Fruit fly (Drosophila melanogaster) whole organism, embryonic: ENCODE measurements around the gene CG17698.

Experiments used
- CG1024 ChIP-seq: fragments of 200-800 bp; sonication (Bioruptor generic); IDR thresholded peaks from 2 replicates; pipeline ENCODE4 v1.3.6; 2022; ENCODE audit warnings: missing biosample characterization, missing genetic modification characterization
- CG10431 ChIP-seq: fragments of 200-800 bp; sonication (Bioruptor generic); optimal IDR thresholded peaks from 3 replicates; lab custom pipeline; 2018; ENCODE audit warnings: missing biosample characterization, mild to moderate bottlenecking, missing genetic modification characterization
- CG11696 ChIP-seq: fragments of 200-800 bp; sonication (Bioruptor generic); IDR thresholded peaks from 2 replicates; pipeline ENCODE4 v1.3.6; 2022; ENCODE audit warnings: missing biosample characterization, missing genetic modification characterization
- CG13296 ChIP-seq: fragments of 200-800 bp; sonication (Bioruptor generic); optimal IDR thresholded peaks from 3 replicates; lab custom pipeline; 2018; ENCODE audit warnings: missing biosample characterization, mild to moderate bottlenecking, missing genetic modification characterization
- CG13624 ChIP-seq: fragments of 200-800 bp; sonication (Bioruptor generic); optimal IDR thresholded peaks from 2 replicates; lab custom pipeline; 2016; ENCODE audit warnings: missing biosample characterization, missing genetic modification characterization
- CG13775 ChIP-seq: fragments of 200-800 bp; sonication (Bioruptor generic); optimal IDR thresholded peaks from 3 replicates; lab custom pipeline; 2017; ENCODE audit warnings: missing biosample characterization, mild to moderate bottlenecking, missing genetic modification characterization
- CG13894 ChIP-seq: fragments of 200-800 bp; sonication (Bioruptor generic); optimal IDR thresholded peaks from 3 replicates; lab custom pipeline; 2018; ENCODE audit warnings: missing biosample characterization, mild to moderate bottlenecking, missing genetic modification characterization, moderate library complexity
- CG14050 ChIP-seq: fragments of 200-800 bp; sonication (Bioruptor generic); IDR thresholded peaks from 3 replicates; pipeline ENCODE4 v1.3.6; 2022; ENCODE audit warnings: missing biosample characterization, missing genetic modification characterization
- CG15073 ChIP-seq: fragments of 200-800 bp; sonication (Bioruptor generic); optimal IDR thresholded peaks from 2 replicates; lab custom pipeline; 2016; ENCODE audit warnings: missing biosample characterization, missing genetic modification characterization
- CG1603 ChIP-seq: fragments of 200-800 bp; sonication (Bioruptor generic); optimal IDR thresholded peaks from 2 replicates; lab custom pipeline; 2019; ENCODE audit warnings: missing biosample characterization, mild to moderate bottlenecking, missing genetic modification characterization, moderate library complexity
- CG16779 ChIP-seq: fragments of 200-800 bp; sonication (Bioruptor generic); IDR thresholded peaks from 2 replicates; pipeline ENCODE4 v1.3.6; 2022; ENCODE audit warnings: missing biosample characterization, missing genetic modification characterization
- CG16815 ChIP-seq: fragments of 200-800 bp; sonication (Bioruptor generic); optimal IDR thresholded peaks from 3 replicates; lab custom pipeline; 2017; ENCODE audit warnings: missing biosample characterization, mild to moderate bottlenecking, missing genetic modification characterization
- CG17361 ChIP-seq: fragments of 200-800 bp; sonication (Bioruptor generic); IDR thresholded peaks from 3 replicates; pipeline ENCODE4 v1.3.6; 2022; ENCODE audit warnings: missing biosample characterization, missing genetic modification characterization
- CG17802 ChIP-seq: fragments of 200-800 bp; sonication (Bioruptor generic); optimal IDR thresholded peaks from 2 replicates; lab custom pipeline; 2018; ENCODE audit warnings: missing biosample characterization, mild to moderate bottlenecking, missing genetic modification characterization, moderate library complexity
- CG30020 ChIP-seq: fragments of 200-800 bp; optimal IDR thresholded peaks from 2 replicates; lab custom pipeline; 2019; ENCODE audit warnings: missing biosample characterization, mild to moderate bottlenecking, missing genetic modification characterization, moderate library complexity
- CG6765 ChIP-seq: fragments of 200-800 bp; sonication (Bioruptor generic); optimal IDR thresholded peaks from 3 replicates; lab custom pipeline; 2017; ENCODE audit warnings: missing biosample characterization, mild to moderate bottlenecking, missing genetic modification characterization
- CG7271 ChIP-seq: fragments of 200-800 bp; sonication (Bioruptor generic); optimal IDR thresholded peaks from 2 replicates; lab custom pipeline; 2018; ENCODE audit warnings: missing biosample characterization, mild to moderate bottlenecking, missing genetic modification characterization, moderate library complexity
- CG8765 ChIP-seq: fragments of 200-800 bp; sonication (Bioruptor generic); IDR thresholded peaks from 2 replicates; pipeline ENCODE4 v1.3.6; 2022; ENCODE audit warnings: missing biosample characterization, missing genetic modification characterization
- Camta ChIP-seq: fragments of 200-800 bp; sonication (Bioruptor generic); optimal IDR thresholded peaks from 2 replicates; lab custom pipeline; 2016; ENCODE audit warnings: missing biosample characterization, missing genetic modification characterization
- CoRest ChIP-seq: fragments of 200-800 bp; sonication (Bioruptor generic); optimal IDR thresholded peaks from 3 replicates; lab custom pipeline; 2018; ENCODE audit warnings: missing biosample characterization, mild to moderate bottlenecking, missing genetic modification characterization, moderate library complexity
- D ChIP-seq, 2 experiments: fragments of 200-800 bp in 1 of 2; fragments of >200 bp in 1 of 2; sonication (Bioruptor generic) in 1 of 2; optimal IDR thresholded peaks; 2 replicates in 1 of 2; 3 replicates in 1 of 2; lab custom pipeline; 2017; ENCODE audit warnings: mild to moderate bottlenecking in 1 of 2, missing biosample characterization in 1 of 2, missing genetic modification characterization in 1 of 2, missing genetic modification reagents in 1 of 2
- Doc3 ChIP-seq: fragments of 200-800 bp; sonication (Bioruptor generic); IDR thresholded peaks from 3 replicates; pipeline ENCODE4 v1.3.6; 2022; ENCODE audit warnings: missing biosample characterization, missing genetic modification characterization; ENCODE audit not compliant: partially characterized antibody
- E2f1 ChIP-seq: fragments of 200-800 bp; sonication (Bioruptor generic); IDR thresholded peaks from 2 replicates; pipeline ENCODE4 v1.3.6; 2022; ENCODE audit warnings: missing biosample characterization, missing genetic modification characterization
- Ets97D ChIP-seq: fragments of 200-800 bp; sonication (Bioruptor generic); optimal IDR thresholded peaks from 3 replicates; lab custom pipeline; 2016; ENCODE audit warnings: missing biosample characterization, missing genetic modification characterization
- Hmr ChIP-seq: fragments of 200-800 bp; sonication (Bioruptor generic); optimal IDR thresholded peaks from 3 replicates; lab custom pipeline; 2017; ENCODE audit warnings: mild to moderate bottlenecking, missing biosample characterization, missing genetic modification reagents, missing genetic modification characterization
- Kr ChIP-seq: fragments of 200-800 bp; sonication (Bioruptor generic); optimal IDR thresholded peaks from 2 replicates; lab custom pipeline; 2017; ENCODE audit warnings: missing biosample characterization, mild to moderate bottlenecking, missing genetic modification characterization
- Mrtf ChIP-seq: fragments of 200-800 bp; sonication (Bioruptor generic); IDR thresholded peaks from 3 replicates; pipeline ENCODE4 v1.3.6; 2022; ENCODE audit warnings: missing biosample characterization, missing genetic modification characterization
- Neu2 ChIP-seq: fragments of 200-800 bp; sonication (Bioruptor generic); optimal IDR thresholded peaks from 3 replicates; lab custom pipeline; 2016; ENCODE audit warnings: missing biosample characterization, missing genetic modification characterization, borderline replicate concordance
- Oaz ChIP-seq: fragments of 200-800 bp; sonication (Bioruptor generic); IDR thresholded peaks from 2 replicates; pipeline ENCODE4 v1.3.6; 2022; ENCODE audit warnings: missing biosample characterization, missing genetic modification characterization
- PHDP ChIP-seq: fragments of 200-800 bp; sonication (Bioruptor generic); optimal IDR thresholded peaks from 3 replicates; lab custom pipeline; 2018; ENCODE audit warnings: missing biosample characterization, mild to moderate bottlenecking, missing genetic modification characterization, moderate library complexity
- Sry-β ChIP-seq: fragments of 200-800 bp; sonication (Bioruptor generic); optimal IDR thresholded peaks from 2 replicates; lab custom pipeline; 2018; ENCODE audit warnings: missing biosample characterization, mild to moderate bottlenecking, missing genetic modification characterization, moderate library complexity
- Taf1 ChIP-seq: fragments of 200-800 bp; sonication (Bioruptor generic); IDR thresholded peaks from 2 replicates; pipeline ENCODE4 v1.3.6; 2022; ENCODE audit warnings: missing biosample characterization, missing genetic modification characterization
- danr ChIP-seq: fragments of 200-800 bp; sonication (Bioruptor generic); IDR thresholded peaks from 2 replicates; pipeline ENCODE4 v1.3.6; 2022; ENCODE audit warnings: missing biosample characterization, missing genetic modification characterization
- dpn ChIP-seq, 2 experiments: fragments of 200-800 bp; sonication (Bioruptor generic); optimal IDR thresholded peaks; 3 replicates each; lab custom pipeline; 2016; ENCODE audit warnings: missing biosample characterization in 2 of 2, missing genetic modification characterization in 2 of 2
- fd3F ChIP-seq: fragments of 200-800 bp; sonication (Bioruptor generic); optimal IDR thresholded peaks from 2 replicates; lab custom pipeline; 2018; ENCODE audit warnings: missing biosample characterization, mild to moderate bottlenecking, missing genetic modification characterization, moderate library complexity
- gem ChIP-seq: fragments of 200-800 bp; sonication (Bioruptor generic); optimal IDR thresholded peaks from 2 replicates; lab custom pipeline; 2019; ENCODE audit warnings: missing biosample characterization, mild to moderate bottlenecking, missing genetic modification characterization, moderate library complexity
- lab ChIP-seq: fragments of 200-800 bp; sonication (Bioruptor generic); optimal IDR thresholded peaks from 3 replicates; lab custom pipeline; 2017; ENCODE audit warnings: missing biosample characterization, missing genetic modification characterization, mild to moderate bottlenecking, moderate library complexity, missing genetic modification reagents
- pb ChIP-seq: fragments of 200-800 bp; sonication (Bioruptor generic); optimal IDR thresholded peaks from 3 replicates; lab custom pipeline; 2016; ENCODE audit warnings: missing biosample characterization, missing genetic modification characterization
- pho ChIP-seq: fragments of 200-800 bp; sonication (Bioruptor generic); optimal IDR thresholded peaks from 2 replicates; lab custom pipeline; 2016; ENCODE audit warnings: missing biosample characterization, missing genetic modification characterization
- row ChIP-seq: fragments of 200-800 bp; sonication (Bioruptor generic); IDR thresholded peaks from 3 replicates; pipeline ENCODE4 v1.3.6; 2022; ENCODE audit warnings: missing biosample characterization, missing genetic modification characterization
- schlank ChIP-seq: fragments of 200-800 bp; sonication (Bioruptor generic); optimal IDR thresholded peaks from 2 replicates; lab custom pipeline; 2018; ENCODE audit warnings: missing biosample characterization, mild to moderate bottlenecking, missing genetic modification characterization
- sens ChIP-seq: fragments of 200-800 bp; sonication (Bioruptor generic); peaks from one replicate; lab custom pipeline; 2016; ENCODE audit warnings: missing biosample characterization, missing genetic modification characterization
- shn ChIP-seq: fragments of 200-800 bp; sonication (Bioruptor generic); optimal IDR thresholded peaks from 3 replicates; lab custom pipeline; 2016; ENCODE audit warnings: missing biosample characterization, missing genetic modification characterization
- sob ChIP-seq: fragments of 200-800 bp; sonication (Bioruptor generic); IDR thresholded peaks from 2 replicates; pipeline ENCODE4 v1.3.6; 2022; ENCODE audit warnings: missing biosample characterization, missing genetic modification characterization
- ssp ChIP-seq: fragments of 200-800 bp; sonication (Bioruptor generic); IDR thresholded peaks from 2 replicates; pipeline ENCODE4 v1.3.6; 2022; ENCODE audit warnings: missing biosample characterization, missing genetic modification characterization
- trem ChIP-seq: fragments of 200-800 bp; optimal IDR thresholded peaks from 3 replicates; lab custom pipeline; 2019; ENCODE audit warnings: missing biosample characterization, mild to moderate bottlenecking, missing genetic modification characterization, moderate library complexity
- zen ChIP-seq: fragments of 200-800 bp; sonication (Bioruptor generic); optimal IDR thresholded peaks from 3 replicates; lab custom pipeline; 2018; ENCODE audit warnings: missing biosample characterization, mild to moderate bottlenecking, missing genetic modification characterization, moderate library complexity

The CG17698 gene

DNA sequence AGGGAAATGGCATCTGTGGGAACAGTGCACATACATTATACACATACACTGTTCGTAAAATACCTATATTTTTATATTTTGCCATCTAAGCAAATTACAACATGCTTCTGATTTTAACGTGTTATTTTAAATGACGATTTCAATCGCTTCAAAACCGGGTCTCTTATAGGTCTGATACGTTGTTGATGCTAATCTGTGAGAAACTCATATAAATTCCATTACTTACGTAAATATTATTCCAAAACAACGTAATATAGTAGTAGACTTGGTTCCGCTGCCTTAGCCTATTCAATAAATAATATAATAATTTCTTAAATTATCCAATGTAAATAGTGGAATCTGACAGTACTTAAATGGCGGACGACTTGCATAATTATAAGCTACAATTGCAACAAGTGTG, 23.0 kb upstream of the CG17698 start, which contains the start of gene Spf30 (continued):
- no peak for TF ChIP-seq pho (GFP tag; lab: Kevin White, UChicago)
- TF ChIP-seq Doc3 (GFP tag; lab: Robert Waterston, UW) = no peak
- no peak for TF ChIP-seq Neu2
- no peak for TF ChIP-seq CG16779 (GFP tag; lab: Robert Waterston, UW)
- TF ChIP-seq PHDP (tag; lab: Kevin White, UChicago) = no peak
- peak; percentile 34 for TF ChIP-seq Ets97D
- no peak for TF ChIP-seq CG10431 (GFP tag; lab: Kevin White, UChicago)
- no peak for TF ChIP-seq schlank (tag; lab: Kevin White, UChicago)
- TF ChIP-seq CG16815 (GFP tag; lab: Kevin White, UChicago) = no peak
- no peak for TF ChIP-seq CG15073 (GFP tag; lab: Kevin White, UChicago)
- TF ChIP-seq Sry-β (GFP tag; lab: Kevin White, UChicago) = no peak
- TF ChIP-seq shn (GFP tag; lab: Kevin White, UChicago) = no peak
- no peak for TF ChIP-seq Kr
- no peak for TF ChIP-seq lab (GFP tag; lab: Kevin White, UChicago)
- peak; percentile 67 for TF ChIP-seq CG17361
- no peak for TF ChIP-seq Mrtf
- no peak for TF ChIP-seq CG13894 (tag; lab: Kevin White, UChicago)
- no peak for TF ChIP-seq CG7271
- TF ChIP-seq Oaz = no peak
- no peak for TF ChIP-seq sob (GFP tag; lab: Robert Waterston, UW)
- peak; percentile 36 for TF ChIP-seq CoRest (tag; lab: Kevin White, UChicago)

dm6 chr3L:23726261-23726879, 11.4 kb upstream of the CG17698 start, which contains the start of gene CG40298:
Gene CG40298 (plus strand): TSS chr3L:23726829.
- TF ChIP-seq ssp (GFP tag; lab: Robert Waterston, UW) (peak; percentile 61), CG6765 (no peak), CG13296 (no peak), CG17802 (peak; percentile 70), CG13775 (GFP tag; lab: Kevin White, UChicago) (no peak), zen (tag; lab: Kevin White, UChicago) (no peak), CG8765 (GFP tag; lab: Robert Waterston, UW) (no peak), sens (GFP tag; lab: Kevin White, UChicago) (peak; percentile 40), CG11696 (no peak), CG17361 (0 out of 3 replicates have a peak, but pooled peaks have one; percentile 20), gem (tag; lab: Kevin White, UChicago) (peak; percentile 4), pb (GFP tag; lab: Kevin White, UChicago) (no peak), Taf1 (GFP tag; lab: Robert Waterston, UW) (no peak), CG30020 (tag; lab: Kevin White, UChicago) (peak; percentile 96), row (GFP tag; lab: Robert Waterston, UW) (peak; percentile 20; the same call in 1 of the 3 replicates), fd3F (no peak), CG1603 (tag; lab: Kevin White, UChicago) (peak; percentile 38), Hmr (GFP tag; lab: Kevin White, UChicago) (no peak), D (optimal IDR thresholded peaks at IDR 0.05; lab: Kevin White, UChicago) (no peak), D (GFP tag; optimal IDR thresholded peaks at IDR 0.05; lab: Kevin White, UChicago) (no peak), E2f1 (GFP tag; lab: Robert Waterston, UW) (no peak), CG1024 (GFP tag; lab: Robert Waterston, UW) (0 out of 2 replicates have a peak, but pooled peaks have one; percentile 6), Camta (GFP tag; lab: Kevin White, UChicago) (no peak), CG14050 (GFP tag; lab: Robert Waterston, UW) (no peak), danr (GFP tag; lab: Robert Waterston, UW) (no peak), trem (tag; lab: Kevin White, UChicago) (no peak), dpn (GFP tag; optimal IDR thresholded peaks at IDR 0.05; lab: Kevin White, UChicago) (no peak), CG13624 (no peak)
